Worm (Caenorhabditis elegans) whole organism, late embryonic: ENCODE data around the gene F56D2.2.

ENCODE experiments used
- ama-1 ChIP-seq: fragments of 150-350 bp; optimal IDR thresholded peaks from 2 replicates; lab custom pipeline; 2014
- ceh-14 ChIP-seq: sonication (generic microtip); optimal IDR thresholded peaks from 2 replicates; lab custom pipeline; 2016; ENCODE audit warnings: missing genotype, missing genetic modification characterization, missing compliant biosample characterization
- dve-1 ChIP-seq: sonication (generic microtip); optimal IDR thresholded peaks from 2 replicates; lab custom pipeline; 2017; ENCODE audit warnings: antibody characterized with exemption, mild to moderate bottlenecking, missing genetic modification characterization, missing compliant biosample characterization
- ets-4 ChIP-seq: sonication (generic microtip); optimal IDR thresholded peaks from 2 replicates; lab custom pipeline; 2016; ENCODE audit warnings: missing genetic modification characterization, missing compliant biosample characterization
- fkh-10 ChIP-seq: fragments of 150-350 bp; optimal IDR thresholded peaks from 2 replicates; lab custom pipeline; 2014; ENCODE audit warnings: missing biosample characterization, missing genetic modification reagents, missing genetic modification characterization
- npax-4 ChIP-seq: sonication (generic microtip); optimal IDR thresholded peaks from 2 replicates; lab custom pipeline; 2016; ENCODE audit warnings: missing genetic modification characterization, missing compliant biosample characterization
- rnt-1 ChIP-seq: sonication (generic microtip); optimal IDR thresholded peaks from 2 replicates; lab custom pipeline; 2016; ENCODE audit warnings: missing genetic modification characterization, missing compliant biosample characterization
- unc-3 ChIP-seq, 2 experiments: fragments of 200-800 bp in 1 of 2; sonication (Bioruptor generic) in 1 of 2; sonication (generic microtip) in 1 of 2; conservative IDR thresholded peaks in 1 of 2; optimal IDR thresholded peaks in 1 of 2; 2 replicates each; pipeline versions ENCODE4 v1.3.6 to Lab custom; 2016 to 2022; ENCODE audit warnings: missing compliant biosample characterization in 2 of 2, missing genetic modification characterization in 2 of 2, missing genetic modification reagents in 1 of 2

DNA sequence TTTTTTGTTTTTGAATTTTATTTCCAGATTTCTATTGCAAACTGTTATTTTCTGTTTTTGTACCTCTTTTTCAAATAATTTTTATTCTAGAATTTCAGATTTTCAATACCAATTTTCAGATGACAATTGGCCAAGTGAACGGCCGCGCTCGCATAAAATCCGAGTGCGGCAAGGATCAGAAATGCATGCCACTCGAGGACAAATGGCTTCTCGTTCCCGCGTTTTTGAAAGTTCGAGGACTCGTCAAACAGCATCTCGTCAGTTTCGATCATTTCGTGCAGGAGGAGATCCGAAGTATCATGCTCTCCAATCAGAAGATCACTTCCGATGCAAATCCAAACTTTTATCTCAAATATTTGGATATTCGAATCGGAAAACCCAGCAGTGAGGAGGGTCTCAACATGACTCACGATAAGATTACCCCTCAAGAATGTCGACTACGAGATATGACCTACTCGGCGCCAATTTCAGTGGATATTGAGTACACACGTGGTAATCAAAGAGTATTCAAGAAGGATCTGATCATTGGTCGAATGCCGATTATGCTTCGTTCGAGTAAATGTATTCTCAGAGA is 29.7 kb upstream of the F56D2.2 start, which contains the start of gene rpc-2:
- TF ChIP-seq rnt-1 (tag; lab: Kevin White, UChicago), result no peak
- no peak for TF ChIP-seq ama-1 (lab: Kevin White, UChicago)
- no peak for TF ChIP-seq dve-1 (tag; lab: Kevin White, UChicago)
- TF ChIP-seq fkh-10, result no peak
- no peak for TF ChIP-seq ceh-14 (tag; lab: Kevin White, UChicago)
- TF ChIP-seq npax-4 (tag; lab: Kevin White, UChicago), result no peak
- TF ChIP-seq ets-4 (tag; lab: Kevin White, UChicago), result no peak
- TF ChIP-seq unc-3 (GFP tag; conservative IDR thresholded peaks at IDR 0.05; lab: Robert Waterston, UW), result no peak
- no peak for TF ChIP-seq unc-3 (tag; optimal IDR thresholded peaks at IDR 0.05; lab: Kevin White, UChicago)
